Worm (Caenorhabditis elegans) whole organism, L3 larva: ENCODE measurements around the gene F18H3.4.

Experiments
- R02D3.7 ChIP-seq: fragments of 150-350 bp; optimal IDR thresholded peaks from 2 replicates; lab custom pipeline; 2014; ENCODE audit warnings: missing biosample characterization, missing genetic modification characterization
- ZK546.5 ChIP-seq: sonication (generic microtip); optimal IDR thresholded peaks from 2 replicates; lab custom pipeline; 2017; ENCODE audit warnings: missing biosample characterization, missing genetic modification characterization
- aly-2 ChIP-seq: fragments of 150-350 bp; optimal IDR thresholded peaks from 2 replicates; lab custom pipeline; 2014; ENCODE audit warnings: missing biosample characterization, missing genetic modification characterization
- ama-1 ChIP-seq: fragments of 150-350 bp; optimal IDR thresholded peaks from 2 replicates; lab custom pipeline; 2018
- ceh-28 ChIP-seq: fragments of 150-350 bp; optimal IDR thresholded peaks from 2 replicates; lab custom pipeline; 2014; ENCODE audit warnings: missing biosample characterization, missing genetic modification reagents, missing genetic modification characterization
- ceh-82 ChIP-seq: fragments of 150-350 bp; optimal IDR thresholded peaks from 2 replicates; lab custom pipeline; 2014; ENCODE audit warnings: missing biosample characterization, missing genetic modification characterization
- ceh-9 ChIP-seq: sonication (generic microtip); optimal IDR thresholded peaks from 2 replicates; lab custom pipeline; 2018; ENCODE audit warnings: missing biosample characterization, missing genetic modification characterization
- daf-12 ChIP-seq: fragments of 150-350 bp; optimal IDR thresholded peaks from 2 replicates; lab custom pipeline; 2014; ENCODE audit warnings: missing biosample characterization, missing genetic modification reagents, missing genetic modification characterization
- egl-27 ChIP-seq: sonication (generic microtip); optimal IDR thresholded peaks from 4 replicates; lab custom pipeline; 2017; ENCODE audit warnings: missing biosample characterization, missing genetic modification reagents, missing genetic modification characterization
- egl-5 ChIP-seq: fragments of 150-350 bp; optimal IDR thresholded peaks from 2 replicates; lab custom pipeline; 2017; ENCODE audit warnings: missing biosample characterization, missing genetic modification reagents, missing genetic modification characterization, inconsistent platforms
- elt-2 ChIP-seq: sonication (generic microtip); optimal IDR thresholded peaks from 2 replicates; lab custom pipeline; 2016; ENCODE audit warnings: missing genetic modification reagents, mild to moderate bottlenecking, missing genetic modification characterization, missing compliant biosample characterization
- fkh-10 ChIP-seq: sonication (generic microtip); optimal IDR thresholded peaks from 2 replicates; lab custom pipeline; 2017; ENCODE audit warnings: missing biosample characterization, missing genetic modification reagents, missing genetic modification characterization
- fkh-2 ChIP-seq: fragments of 150-350 bp; optimal IDR thresholded peaks from 2 replicates; lab custom pipeline; 2014; ENCODE audit warnings: missing biosample characterization, missing genetic modification reagents, missing genetic modification characterization
- fos-1 ChIP-seq: fragments of 150-350 bp; optimal IDR thresholded peaks from 2 replicates; lab custom pipeline; 2014; ENCODE audit warnings: missing biosample characterization, missing genetic modification characterization
- hmg-11 ChIP-seq: sonication (generic microtip); optimal IDR thresholded peaks from 2 replicates; lab custom pipeline; 2016; ENCODE audit warnings: missing genetic modification characterization, missing compliant biosample characterization
- jun-1 ChIP-seq: fragments of 150-350 bp; optimal IDR thresholded peaks from 2 replicates; lab custom pipeline; 2014; ENCODE audit warnings: missing biosample characterization, missing genetic modification reagents, missing genetic modification characterization
- lin-39 ChIP-seq: fragments of 150-350 bp; optimal IDR thresholded peaks from 2 replicates; lab custom pipeline; 2018; ENCODE audit warnings: missing biosample characterization, missing genetic modification reagents, missing genetic modification characterization
- lsy-12 ChIP-seq: sonication (generic microtip); optimal IDR thresholded peaks from 2 replicates; lab custom pipeline; 2016; ENCODE audit warnings: mild to moderate bottlenecking, missing genetic modification characterization, missing compliant biosample characterization
- mml-1 ChIP-seq: fragments of 150-350 bp; sonication (generic microtip); optimal IDR thresholded peaks from 3 replicates; lab custom pipeline; 2014; ENCODE audit warnings: missing biosample characterization, missing genetic modification characterization
- nfya-1 ChIP-seq: sonication (generic microtip); optimal IDR thresholded peaks from 2 replicates; lab custom pipeline; 2017; ENCODE audit warnings: missing genetic modification characterization, mild to moderate bottlenecking, missing compliant biosample characterization, antibody characterized with exemption, moderate library complexity; ENCODE audit not compliant: insufficient read depth
- nhr-11 ChIP-seq: fragments of 150-350 bp; optimal IDR thresholded peaks from 2 replicates; lab custom pipeline; 2014; ENCODE audit warnings: missing biosample characterization, missing genetic modification characterization
- nhr-12 ChIP-seq: fragments of 150-350 bp; optimal IDR thresholded peaks from 2 replicates; lab custom pipeline; 2014; ENCODE audit warnings: missing biosample characterization, missing genetic modification characterization
- nhr-23 ChIP-seq: fragments of 150-350 bp; optimal IDR thresholded peaks from 2 replicates; lab custom pipeline; 2014; ENCODE audit warnings: missing biosample characterization, missing genetic modification reagents, missing genetic modification characterization
- nhr-237 ChIP-seq: fragments of 150-350 bp; optimal IDR thresholded peaks from 2 replicates; lab custom pipeline; 2014; ENCODE audit warnings: missing biosample characterization, missing genetic modification characterization
- nhr-25 ChIP-seq: sonication (generic microtip); optimal IDR thresholded peaks from 2 replicates; lab custom pipeline; 2017; ENCODE audit warnings: missing biosample characterization, missing genetic modification characterization
- nhr-67 ChIP-seq: fragments of 150-350 bp; optimal IDR thresholded peaks from 2 replicates; lab custom pipeline; 2014; ENCODE audit warnings: missing biosample characterization, missing genetic modification characterization
- nhr-76 ChIP-seq: fragments of 150-350 bp; sonication (generic microtip); optimal IDR thresholded peaks from 5 replicates; lab custom pipeline; 2014; ENCODE audit warnings: missing biosample characterization, missing genetic modification characterization
- pha-4 ChIP-seq: fragments of 150-350 bp; optimal IDR thresholded peaks from 2 replicates; lab custom pipeline; 2014; ENCODE audit warnings: missing biosample characterization, missing genetic modification reagents, missing genetic modification characterization
- sea-2 ChIP-seq: fragments of 150-350 bp; sonication (generic microtip); optimal IDR thresholded peaks from 4 replicates; lab custom pipeline; 2014; ENCODE audit warnings: missing biosample characterization, missing genetic modification reagents, missing genetic modification characterization
- skn-1 ChIP-seq: fragments of 150-350 bp; optimal IDR thresholded peaks from 2 replicates; lab custom pipeline; 2014; ENCODE audit warnings: missing biosample characterization, missing genetic modification characterization
- snpc-4 ChIP-seq: fragments of 150-350 bp; optimal IDR thresholded peaks from 2 replicates; lab custom pipeline; 2014; ENCODE audit warnings: missing biosample characterization, missing genetic modification characterization
- tbx-2 ChIP-seq: sonication (generic microtip); optimal IDR thresholded peaks from 2 replicates; lab custom pipeline; 2016; ENCODE audit warnings: mild to moderate bottlenecking, missing genetic modification characterization, missing compliant biosample characterization
- unc-39 ChIP-seq: sonication (generic microtip); optimal IDR thresholded peaks from 4 replicates; lab custom pipeline; 2017; ENCODE audit warnings: missing biosample characterization, missing genetic modification characterization
- zag-1 ChIP-seq: fragments of 150-350 bp; optimal IDR thresholded peaks from 2 replicates; lab custom pipeline; 2014; ENCODE audit warnings: missing biosample characterization, missing genetic modification characterization
- ztf-11 ChIP-seq: fragments of 150-350 bp; optimal IDR thresholded peaks from 2 replicates; lab custom pipeline; 2014; ENCODE audit warnings: missing biosample characterization, missing genetic modification characterization
- ztf-4 ChIP-seq: fragments of 150-350 bp; optimal IDR thresholded peaks from 2 replicates; lab custom pipeline; 2014; ENCODE audit warnings: missing biosample characterization, missing genetic modification characterization

The F18H3.4 gene

ce11 chrX:13499923-13500322, 29.0 kb upstream of the F18H3.4 start:
- no peak for TF ChIP-seq ceh-28
- no peak for TF ChIP-seq daf-12 (tag; lab: Kevin White, UChicago)
- no peak for TF ChIP-seq ztf-4
- TF ChIP-seq ztf-11 (tag; lab: Kevin White, UChicago), result no peak
- TF ChIP-seq R02D3.7, result no peak
- no peak for TF ChIP-seq ceh-9 (tag; lab: Kevin White, UChicago)
- TF ChIP-seq fkh-10 (GFP tag; lab: Kevin White, UChicago), result no peak
- TF ChIP-seq lin-39 (tag; lab: Kevin White, UChicago), result no peak
- no peak for TF ChIP-seq egl-27 (tag; lab: Kevin White, UChicago)
- no peak for TF ChIP-seq egl-5 (tag; lab: Kevin White, UChicago)
- no peak for TF ChIP-seq nhr-76 (tag; lab: Kevin White, UChicago)
- TF ChIP-seq nhr-237 (tag; lab: Kevin White, UChicago), result no peak
- no peak for TF ChIP-seq jun-1
- no peak for TF ChIP-seq aly-2 (tag; lab: Kevin White, UChicago)
- no peak for TF ChIP-seq nfya-1 (tag; lab: Kevin White, UChicago)
- no peak for TF ChIP-seq ZK546.5 (tag; lab: Kevin White, UChicago)
- TF ChIP-seq unc-39, result no peak
- TF ChIP-seq sea-2 (GFP tag; lab: Kevin White, UChicago), result no peak

- TF ChIP-seq pha-4, result no peak
- TF ChIP-seq nfya-1 (tag; lab: Kevin White, UChicago), result peak; percentile 5
- TF ChIP-seq, all 47 proteins: peak for 1
Observed at ce11 chrX:13500568-13500967, 28.3 kb upstream of the F18H3.4 start, which contains the start of gene sad-1. sad-1 (minus strand) TSS chrX:13500668.

ce11 chrX:13502282-13502681, 26.6 kb upstream of the F18H3.4 start:
- TF ChIP-seq lin-39 (tag; lab: Kevin White, UChicago) (peak; percentile 54), egl-27 (tag; lab: Kevin White, UChicago) (no peak), ceh-28 (no peak), nfya-1 (tag; lab: Kevin White, UChicago) (peak; percentile 73), snpc-4 (tag; lab: Kevin White, UChicago) (peak; percentile 37), fkh-10 (GFP tag; lab: Kevin White, UChicago) (peak; percentile 53), egl-5 (tag; lab: Kevin White, UChicago) (no peak), ZK546.5 (tag; lab: Kevin White, UChicago) (no peak), hmg-11 (tag; lab: Kevin White, UChicago) (peak; percentile 69), mml-1 (tag; lab: Kevin White, UChicago) (no peak), fos-1 (tag; lab: Kevin White, UChicago) (no peak), elt-2 (tag; lab: Kevin White, UChicago) (no peak), zag-1 (no peak), nhr-67 (tag; lab: Kevin White, UChicago) (no peak)

- TF ChIP-seq nfya-1 (tag; lab: Kevin White, UChicago) (peak; percentile 14), nhr-11 (no peak)
Observed at ce11 chrX:13503839-13504238, 25.0 kb upstream of the F18H3.4 start.

- TF ChIP-seq nfya-1 (tag; lab: Kevin White, UChicago), result no peak
- TF ChIP-seq aly-2 (tag; lab: Kevin White, UChicago), result no peak
- no peak for TF ChIP-seq nhr-67 (tag; lab: Kevin White, UChicago)
- TF ChIP-seq ztf-4, result no peak
- no peak for TF ChIP-seq lin-39 (tag; lab: Kevin White, UChicago)
- TF ChIP-seq nhr-11, result no peak
- no peak for TF ChIP-seq egl-27 (tag; lab: Kevin White, UChicago)
- peak; percentile 46 for TF ChIP-seq fkh-10 (GFP tag; lab: Kevin White, UChicago)
- TF ChIP-seq ceh-82 (tag; lab: Kevin White, UChicago), result no peak
Observed at ce11 chrX:13505201-13505600, 23.7 kb upstream of the F18H3.4 start.

- TF ChIP-seq mml-1 (tag; lab: Kevin White, UChicago) (no peak), sea-2 (GFP tag; lab: Kevin White, UChicago) (no peak), lin-39 (tag; lab: Kevin White, UChicago) (peak; percentile 16), nhr-237 (tag; lab: Kevin White, UChicago) (no peak)
Observed at ce11 chrX:13506043-13506442, 22.8 kb upstream of the F18H3.4 start.

ce11 chrX:13506493-13506892, 22.4 kb upstream of the F18H3.4 start:
- no peak for TF ChIP-seq sea-2 (GFP tag; lab: Kevin White, UChicago)
- no peak for TF ChIP-seq skn-1 (tag; lab: Kevin White, UChicago)
- no peak for TF ChIP-seq fkh-10 (GFP tag; lab: Kevin White, UChicago)
- TF ChIP-seq nhr-12 (tag; lab: Kevin White, UChicago), result no peak
- TF ChIP-seq nhr-76 (tag; lab: Kevin White, UChicago), result no peak
- no peak for TF ChIP-seq ama-1 (lab: Kevin White, UChicago)
- TF ChIP-seq lsy-12 (tag; lab: Kevin White, UChicago), result no peak
- no peak for TF ChIP-seq fkh-2
- no peak for TF ChIP-seq mml-1 (tag; lab: Kevin White, UChicago)
- no peak for TF ChIP-seq ztf-11 (tag; lab: Kevin White, UChicago)
- no peak for TF ChIP-seq ceh-9 (tag; lab: Kevin White, UChicago)
- TF ChIP-seq nhr-23 (tag; lab: Kevin White, UChicago), result no peak
- no peak for TF ChIP-seq ZK546.5 (tag; lab: Kevin White, UChicago)
- no peak for TF ChIP-seq hmg-11 (tag; lab: Kevin White, UChicago)
- no peak for TF ChIP-seq nhr-25 (tag; lab: Kevin White, UChicago)
- TF ChIP-seq lin-39 (tag; lab: Kevin White, UChicago), result no peak
- TF ChIP-seq ztf-4, result no peak
- no peak for TF ChIP-seq aly-2 (tag; lab: Kevin White, UChicago)
- no peak for TF ChIP-seq tbx-2 (tag; lab: Kevin White, UChicago)
